Fruit fly (Drosophila melanogaster) whole organism, embryonic: ENCODE measurements around the gene Rbp1-like.
A peak's percentile ranks its signal among the peaks of the same experiment; 100 is the strongest.

Experiments used
- Atf-2 ChIP-seq: fragments of 200-800 bp; sonication (Bioruptor generic); optimal IDR thresholded peaks from 2 replicates; lab custom pipeline; 2016; ENCODE audit warnings: missing biosample characterization, missing genetic modification characterization
- Atf3 ChIP-seq: fragments of 200-800 bp; sonication (Bioruptor generic); optimal IDR thresholded peaks from 3 replicates; lab custom pipeline; 2016; ENCODE audit warnings: missing biosample characterization, missing genetic modification characterization
- C15 ChIP-seq: fragments of 200-800 bp; sonication (Bioruptor generic); IDR thresholded peaks from 3 replicates; pipeline ENCODE4 v1.3.6; 2022; ENCODE audit warnings: missing biosample characterization, missing genetic modification characterization
- CG10147 ChIP-seq: fragments of 200-800 bp; sonication (Bioruptor generic); optimal IDR thresholded peaks from 2 replicates; lab custom pipeline; 2019; ENCODE audit warnings: missing biosample characterization, mild to moderate bottlenecking, missing genetic modification characterization, moderate library complexity
- CG10321 ChIP-seq: fragments of 200-800 bp; sonication (Bioruptor generic); IDR thresholded peaks from 2 replicates; pipeline ENCODE4 v1.3.6; 2022; ENCODE audit warnings: missing biosample characterization, missing genetic modification characterization
- CG13296 ChIP-seq: fragments of 200-800 bp; sonication (Bioruptor generic); optimal IDR thresholded peaks from 3 replicates; lab custom pipeline; 2018; ENCODE audit warnings: missing biosample characterization, mild to moderate bottlenecking, missing genetic modification characterization
- CG14014 ChIP-seq: fragments of 200-800 bp; sonication (Bioruptor generic); IDR thresholded peaks from 2 replicates; pipeline ENCODE4 v1.3.6; 2022; ENCODE audit warnings: missing biosample characterization, missing genetic modification characterization
- CG1647 ChIP-seq: fragments of 200-800 bp; sonication (Bioruptor generic); optimal IDR thresholded peaks from 3 replicates; lab custom pipeline; 2016; ENCODE audit warnings: missing biosample characterization, missing genetic modification characterization
- CG16813 ChIP-seq: fragments of 200-800 bp; sonication (Bioruptor generic); IDR thresholded peaks from 3 replicates; pipeline ENCODE4 v1.3.6; 2022; ENCODE audit warnings: missing biosample characterization, missing genetic modification characterization; ENCODE audit not compliant: partially characterized antibody
- CG17568 ChIP-seq: fragments of 200-800 bp; sonication (Bioruptor generic); optimal IDR thresholded peaks from 2 replicates; lab custom pipeline; 2018; ENCODE audit warnings: missing biosample characterization, mild to moderate bottlenecking, missing genetic modification characterization, moderate library complexity
- CG18619 ChIP-seq: fragments of 200-800 bp; sonication (Bioruptor generic); optimal IDR thresholded peaks from 3 replicates; lab custom pipeline; 2017; ENCODE audit warnings: missing biosample characterization, mild to moderate bottlenecking, missing genetic modification characterization
- CG2712 ChIP-seq: fragments of 200-800 bp; optimal IDR thresholded peaks from 3 replicates; lab custom pipeline; 2019; ENCODE audit warnings: missing biosample characterization, mild to moderate bottlenecking, missing genetic modification characterization, moderate library complexity
- CG2875 ChIP-seq: fragments of 200-800 bp; sonication (Bioruptor generic); optimal IDR thresholded peaks from 2 replicates; lab custom pipeline; 2017; ENCODE audit warnings: missing biosample characterization, mild to moderate bottlenecking, missing genetic modification characterization, missing genetic modification reagents
- CG31224 ChIP-seq: fragments of 200-800 bp; sonication (Bioruptor generic); IDR thresholded peaks from 2 replicates; pipeline ENCODE4 v1.3.6; 2022; ENCODE audit warnings: missing biosample characterization, missing genetic modification characterization
- CG34224 ChIP-seq: fragments of 200-800 bp; sonication (Bioruptor generic); IDR thresholded peaks from 3 replicates; pipeline ENCODE4 v1.3.6; 2022; ENCODE audit warnings: missing biosample characterization, missing genetic modification characterization; ENCODE audit not compliant: partially characterized antibody
- CG4617 ChIP-seq: fragments of 200-800 bp; sonication (Bioruptor generic); optimal IDR thresholded peaks from 3 replicates; lab custom pipeline; 2016; ENCODE audit warnings: missing biosample characterization, missing genetic modification characterization, borderline replicate concordance
- CG5245 ChIP-seq: fragments of 200-800 bp; sonication (Bioruptor generic); optimal IDR thresholded peaks from 3 replicates; lab custom pipeline; 2016; ENCODE audit warnings: missing biosample characterization, missing genetic modification characterization
- CG6683 ChIP-seq: fragments of 200-800 bp; sonication (Bioruptor generic); optimal IDR thresholded peaks from 2 replicates; lab custom pipeline; 2017; ENCODE audit warnings: missing biosample characterization, mild to moderate bottlenecking, missing genetic modification characterization, missing genetic modification reagents
- CG7963 ChIP-seq: fragments of 200-800 bp; sonication (Bioruptor generic); IDR thresholded peaks from 3 replicates; pipeline ENCODE4 v1.3.6; 2022; ENCODE audit warnings: missing biosample characterization, missing genetic modification characterization; ENCODE audit not compliant: partially characterized antibody
- CG8388 ChIP-seq: fragments of 200-800 bp; sonication (Bioruptor generic); optimal IDR thresholded peaks from 2 replicates; lab custom pipeline; 2019; ENCODE audit warnings: missing biosample characterization, mild to moderate bottlenecking, missing genetic modification characterization, moderate library complexity
- CG8478 ChIP-seq: fragments of >200 bp; optimal IDR thresholded peaks from 2 replicates; lab custom pipeline; 2018
- D ChIP-seq, 2 experiments: fragments of 200-800 bp in 1 of 2; fragments of >200 bp in 1 of 2; sonication (Bioruptor generic) in 1 of 2; optimal IDR thresholded peaks; 2 replicates in 1 of 2; 3 replicates in 1 of 2; lab custom pipeline; 2017; ENCODE audit warnings: mild to moderate bottlenecking in 1 of 2, missing biosample characterization in 1 of 2, missing genetic modification characterization in 1 of 2, missing genetic modification reagents in 1 of 2
- Dp ChIP-seq: fragments of 200-800 bp; sonication (Bioruptor generic); optimal IDR thresholded peaks from 2 replicates; lab custom pipeline; 2018; ENCODE audit warnings: missing biosample characterization, mild to moderate bottlenecking, missing genetic modification characterization, moderate library complexity
- E2f1 ChIP-seq: fragments of 200-800 bp; sonication (Bioruptor generic); IDR thresholded peaks from 2 replicates; pipeline ENCODE4 v1.3.6; 2022; ENCODE audit warnings: missing biosample characterization, missing genetic modification characterization
- Gug ChIP-seq: fragments of 200-800 bp; sonication (Bioruptor generic); IDR thresholded peaks from 4 replicates; pipeline ENCODE4 v1.3.6; 2022; ENCODE audit warnings: missing biosample characterization, missing genetic modification characterization
- H2.0 ChIP-seq: fragments of 200-800 bp; sonication (Bioruptor generic); IDR thresholded peaks from 2 replicates; pipeline ENCODE4 v1.3.6; 2022; ENCODE audit warnings: missing biosample characterization, missing genetic modification characterization
- HHEX ChIP-seq: fragments of 200-800 bp; sonication (Bioruptor generic); optimal IDR thresholded peaks from 3 replicates; lab custom pipeline; 2017; ENCODE audit warnings: missing biosample characterization, mild to moderate bottlenecking, missing genetic modification characterization, missing genetic modification reagents
- Hr78 ChIP-seq, 2 experiments: fragments of 200-800 bp in 1 of 2; fragments of >200 bp in 1 of 2; sonication (Bioruptor generic) in 1 of 2; optimal IDR thresholded peaks; 2 replicates each; lab custom pipeline; 2017 to 2019; ENCODE audit warnings: missing biosample characterization in 2 of 2, missing genetic modification characterization in 2 of 2, mild to moderate bottlenecking in 1 of 2, moderate library complexity in 1 of 2
- Lpt ChIP-seq: fragments of >200 bp; optimal IDR thresholded peaks from 2 replicates; lab custom pipeline; 2018; ENCODE audit warnings: missing biosample characterization, missing genetic modification characterization
- Nf-YA ChIP-seq: fragments of 200-800 bp; sonication (Bioruptor generic); IDR thresholded peaks from 2 replicates; pipeline ENCODE4 v1.3.6; 2022; ENCODE audit warnings: missing biosample characterization, missing genetic modification characterization
- Nf-YB ChIP-seq: fragments of 200-800 bp; sonication (Bioruptor generic); optimal IDR thresholded peaks from 3 replicates; lab custom pipeline; 2019; ENCODE audit warnings: missing biosample characterization, mild to moderate bottlenecking, missing genetic modification characterization, moderate library complexity
- Pdp1 ChIP-seq, 2 experiments: fragments of 200-800 bp; sonication (Bioruptor generic); optimal IDR thresholded peaks; 3 replicates each; lab custom pipeline; 2016; ENCODE audit warnings: missing biosample characterization in 2 of 2, missing genetic modification characterization in 2 of 2, mild to moderate bottlenecking in 1 of 2, moderate library complexity in 1 of 2
- Sin3A ChIP-seq: fragments of >200 bp; optimal IDR thresholded peaks from 2 replicates; lab custom pipeline; 2018
- Sox100B ChIP-seq: fragments of 200-800 bp; sonication (Bioruptor generic); optimal IDR thresholded peaks from 3 replicates; lab custom pipeline; 2018; ENCODE audit warnings: missing biosample characterization, mild to moderate bottlenecking, missing genetic modification characterization
- cwo ChIP-seq: fragments of 200-800 bp; sonication (Bioruptor generic); optimal IDR thresholded peaks from 3 replicates; lab custom pipeline; 2017; ENCODE audit warnings: missing biosample characterization, missing genetic modification characterization, mild to moderate bottlenecking, moderate library complexity, missing genetic modification reagents
- dysf ChIP-seq: fragments of 200-800 bp; sonication (Bioruptor generic); IDR thresholded peaks from 3 replicates; pipeline ENCODE4 v1.3.6; 2022; ENCODE audit warnings: missing biosample characterization, missing genetic modification characterization
- knrl ChIP-seq: fragments of 200-800 bp; sonication (Bioruptor generic); IDR thresholded peaks from 3 replicates; pipeline ENCODE4 v1.3.6; 2022; ENCODE audit warnings: missing biosample characterization, missing genetic modification characterization; ENCODE audit not compliant: partially characterized antibody
- lola ChIP-seq, 3 experiments: fragments of >200 bp in 2 of 3; fragments of 200-800 bp in 1 of 3; sonication (Bioruptor generic) in 1 of 3; optimal IDR thresholded peaks; 2 replicates each; lab custom pipeline; 2017 to 2019; ENCODE audit warnings: missing biosample characterization in 3 of 3, missing genetic modification characterization in 3 of 3, mild to moderate bottlenecking in 1 of 3, moderate library complexity in 1 of 3
- mirr ChIP-seq: fragments of 200-800 bp; sonication (Bioruptor generic); optimal IDR thresholded peaks from 3 replicates; lab custom pipeline; 2018; ENCODE audit warnings: missing biosample characterization, mild to moderate bottlenecking, missing genetic modification characterization
- pita ChIP-seq: fragments of 200-800 bp; sonication (Bioruptor generic); optimal IDR thresholded peaks from 2 replicates; lab custom pipeline; 2017; ENCODE audit warnings: missing biosample characterization, mild to moderate bottlenecking, missing genetic modification characterization
- rib ChIP-seq: fragments of 200-800 bp; sonication (Bioruptor generic); IDR thresholded peaks from 2 replicates; pipeline ENCODE4 v1.3.6; 2022; ENCODE audit warnings: missing biosample characterization, missing genetic modification characterization
- salm ChIP-seq: fragments of 200-800 bp; sonication (Bioruptor generic); optimal IDR thresholded peaks from 2 replicates; lab custom pipeline; 2018; ENCODE audit warnings: missing biosample characterization, mild to moderate bottlenecking, missing genetic modification characterization
- sc ChIP-seq, 3 experiments: fragments of >200 bp in 2 of 3; fragments of 200-800 bp in 1 of 3; sonication (Bioruptor generic) in 1 of 3; optimal IDR thresholded peaks; 2 replicates in 2 of 3; 3 replicates in 1 of 3; lab custom pipeline; 2017; ENCODE audit warnings: mild to moderate bottlenecking in 1 of 3, missing biosample characterization in 1 of 3, missing genetic modification characterization in 1 of 3, missing genetic modification reagents in 1 of 3
- scrt ChIP-seq: fragments of 200-800 bp; sonication (Bioruptor generic); optimal IDR thresholded peaks from 2 replicates; lab custom pipeline; 2018; ENCODE audit warnings: missing biosample characterization, mild to moderate bottlenecking, missing genetic modification characterization, moderate library complexity
- shn ChIP-seq: fragments of 200-800 bp; sonication (Bioruptor generic); optimal IDR thresholded peaks from 3 replicates; lab custom pipeline; 2016; ENCODE audit warnings: missing biosample characterization, missing genetic modification characterization
- so ChIP-seq: fragments of 200-800 bp; sonication (Bioruptor generic); IDR thresholded peaks from 3 replicates; pipeline ENCODE4 v1.3.6; 2022; ENCODE audit warnings: missing biosample characterization, missing genetic modification characterization
- tll ChIP-seq, 2 experiments: fragments of 200-800 bp in 1 of 2; fragments of >200 bp in 1 of 2; sonication (Bioruptor generic) in 1 of 2; optimal IDR thresholded peaks; 2 replicates each; lab custom pipeline; 2017 to 2019; ENCODE audit warnings: missing biosample characterization in 2 of 2, missing genetic modification characterization in 2 of 2, mild to moderate bottlenecking in 1 of 2, moderate library complexity in 1 of 2

Rbp1-like gene

DNA sequence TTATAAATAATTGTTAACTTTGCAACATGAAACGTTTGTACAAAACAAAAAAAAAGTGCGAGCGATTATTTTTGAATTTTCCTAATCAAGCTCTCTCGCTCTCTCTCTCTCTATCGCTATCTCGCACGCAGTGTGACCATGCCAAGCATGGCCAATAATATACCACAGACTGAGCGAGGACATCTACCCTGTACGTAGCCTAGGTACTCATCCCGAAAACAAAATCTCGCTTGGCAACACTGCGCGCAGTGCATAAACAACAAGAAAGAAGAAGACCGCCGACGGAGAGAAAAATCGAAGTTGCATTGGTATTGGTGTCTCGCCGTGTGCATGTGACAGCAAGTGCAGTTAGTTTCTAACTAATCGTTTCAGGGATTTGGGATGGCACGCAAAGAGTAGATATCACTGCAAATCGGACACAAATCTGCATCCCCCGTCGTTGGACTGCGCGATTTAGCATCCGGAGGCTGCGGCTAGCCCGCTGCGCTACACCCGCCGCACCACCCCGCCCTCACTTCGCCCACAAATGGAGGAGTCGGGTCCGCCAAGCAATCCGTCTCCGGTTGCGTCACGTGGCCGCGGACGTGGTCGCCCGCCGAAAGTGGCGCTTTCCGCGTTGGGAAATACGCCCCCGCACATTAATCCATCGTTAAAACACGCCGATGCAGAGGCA is 28.4 kb upstream of the Rbp1-like start, which contains the start of the genes CG1998 and Set2 (continued):
- no peak for TF ChIP-seq Lpt (GFP tag; lab: Kevin White, UChicago)
- TF ChIP-seq Gug (GFP tag; lab: Robert Waterston, UW) = no peak
- peak; percentile 82 for TF ChIP-seq CG10321 (GFP tag; lab: Robert Waterston, UW)
- TF ChIP-seq CG13296 (GFP tag; lab: Kevin White, UChicago) = no peak
- TF ChIP-seq Atf3 = no peak
- no peak for TF ChIP-seq D (optimal IDR thresholded peaks at IDR 0.05; lab: Kevin White, UChicago)
- TF ChIP-seq D (GFP tag; optimal IDR thresholded peaks at IDR 0.05; lab: Kevin White, UChicago) = no peak
- peak; percentile 1 for TF ChIP-seq mirr (GFP tag; lab: Kevin White, UChicago)
- no peak for TF ChIP-seq CG8478 (lab: Kevin White, UChicago)
- no peak for TF ChIP-seq CG31224 (GFP tag; lab: Robert Waterston, UW)
- peak in 1 of 2 experiments; percentile 64 for TF ChIP-seq Pdp1 (GFP tag; optimal IDR thresholded peaks at IDR 0.05; lab: Kevin White, UChicago)
- peak; percentile 85 for TF ChIP-seq pita (GFP tag; lab: Kevin White, UChicago)
- TF ChIP-seq Dp (GFP tag; lab: Kevin White, UChicago) = peak; percentile 80
- TF ChIP-seq CG17568 (GFP tag; lab: Kevin White, UChicago) = no peak
- no peak for TF ChIP-seq CG8388
- TF ChIP-seq CG34224 (GFP tag; lab: Robert Waterston, UW) = peak; percentile 11; the same call in 1 of the 3 replicates
- peak; percentile 35 for TF ChIP-seq Nf-YB (GFP tag; lab: Kevin White, UChicago)
- TF ChIP-seq Nf-YA (GFP tag; lab: Robert Waterston, UW) = no peak
- TF ChIP-seq CG6683 (GFP tag; lab: Kevin White, UChicago) = no peak
- no peak for TF ChIP-seq Atf-2 (GFP tag; lab: Kevin White, UChicago)
- TF ChIP-seq HHEX (GFP tag; lab: Kevin White, UChicago) = no peak
- peak; percentile 56; the same call in 2 of the 3 replicates for TF ChIP-seq knrl (GFP tag; lab: Robert Waterston, UW)
- peak; percentile 8 for TF ChIP-seq salm (tag; lab: Kevin White, UChicago)
- TF ChIP-seq CG10147 = no peak
- TF ChIP-seq so = peak; percentile 27; the same call in 1 of the 3 replicates
- TF ChIP-seq CG16813 (GFP tag; lab: Robert Waterston, UW) = peak; percentile 31; the same call in 2 of the 3 replicates
- peak; percentile 51 for TF ChIP-seq CG2712
- TF ChIP-seq Sin3A (lab: Kevin White, UChicago) = peak; percentile 15
- no peak for TF ChIP-seq Sox100B
- no peak for TF ChIP-seq CG7963 (GFP tag; lab: Robert Waterston, UW)
- peak; percentile 56 for TF ChIP-seq CG4617 (GFP tag; lab: Kevin White, UChicago)
- TF ChIP-seq C15 (GFP tag; lab: Robert Waterston, UW) = no peak
- TF ChIP-seq CG14014 = no peak
- TF ChIP-seq CG2875 (GFP tag; lab: Kevin White, UChicago) = no peak
- no peak for TF ChIP-seq rib
- peak in 1 of 2 experiments; percentile 45 for TF ChIP-seq tll (GFP tag; optimal IDR thresholded peaks at IDR 0.05; lab: Kevin White, UChicago)
- no peak for TF ChIP-seq cwo
- TF ChIP-seq Hr78 (GFP tag; optimal IDR thresholded peaks at IDR 0.05; lab: Kevin White, UChicago) = no peak
- TF ChIP-seq scrt (GFP tag; lab: Kevin White, UChicago) = no peak
- TF ChIP-seq dysf (GFP tag; lab: Robert Waterston, UW) = 0 out of 3 replicates have a peak, but pooled peaks have one; percentile 21
- no peak for TF ChIP-seq H2.0 (GFP tag; lab: Robert Waterston, UW)
- no peak for TF ChIP-seq shn (GFP tag; lab: Kevin White, UChicago)
- TF ChIP-seq CG18619 (GFP tag; lab: Kevin White, UChicago) = no peak
- no peak for TF ChIP-seq E2f1 (GFP tag; lab: Robert Waterston, UW)
- TF ChIP-seq lola (GFP tag; optimal IDR thresholded peaks at IDR 0.05; lab: Kevin White, UChicago) = no peak
- TF ChIP-seq CG5245 (GFP tag; lab: Kevin White, UChicago) = no peak
- TF ChIP-seq CG1647 = no peak
- TF ChIP-seq sc (optimal IDR thresholded peaks at IDR 0.05; lab: Kevin White, UChicago) = no peak
- no peak for TF ChIP-seq sc (GFP tag; optimal IDR thresholded peaks at IDR 0.05; lab: Kevin White, UChicago)
